Fruit fly (Drosophila melanogaster): ENCODE results near the gene Clc.

DNA sequence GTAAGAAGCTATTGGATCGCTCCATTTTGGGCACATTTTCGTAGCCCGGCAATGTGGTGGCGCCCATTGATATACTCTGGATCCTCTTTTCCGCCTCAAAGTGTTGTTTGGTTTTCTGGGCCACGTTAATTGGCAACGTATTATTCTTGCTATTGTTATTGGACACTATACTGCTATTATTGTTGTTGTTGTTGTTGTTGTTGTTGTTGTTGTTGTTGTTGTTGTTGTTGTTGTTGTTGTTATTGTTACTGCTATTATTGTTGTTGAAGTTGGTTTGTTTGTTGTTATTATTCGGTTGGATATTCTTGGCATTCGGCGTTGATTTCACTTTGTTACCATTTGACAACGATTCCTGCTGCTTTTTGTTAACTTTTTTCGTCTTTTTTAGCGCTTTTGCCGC is 49.0 kb upstream of the Clc start:
- no peak for TF ChIP-seq psq (optimal IDR thresholded peaks at IDR 0.05)
- TF ChIP-seq h (optimal IDR thresholded peaks at IDR 0.05) = no peak
- no peak for TF ChIP-seq Sin3A (optimal IDR thresholded peaks at IDR 0.05)
- no peak for TF ChIP-seq Myc (optimal IDR thresholded peaks at IDR 0.05)
- TF ChIP-seq ttk (optimal IDR thresholded peaks at IDR 0.05) = no peak
- no peak for TF ChIP-seq insv (optimal IDR thresholded peaks at IDR 0.05)
